Worm (Caenorhabditis elegans): ENCODE results near the gene C35A5.8.

DNA sequence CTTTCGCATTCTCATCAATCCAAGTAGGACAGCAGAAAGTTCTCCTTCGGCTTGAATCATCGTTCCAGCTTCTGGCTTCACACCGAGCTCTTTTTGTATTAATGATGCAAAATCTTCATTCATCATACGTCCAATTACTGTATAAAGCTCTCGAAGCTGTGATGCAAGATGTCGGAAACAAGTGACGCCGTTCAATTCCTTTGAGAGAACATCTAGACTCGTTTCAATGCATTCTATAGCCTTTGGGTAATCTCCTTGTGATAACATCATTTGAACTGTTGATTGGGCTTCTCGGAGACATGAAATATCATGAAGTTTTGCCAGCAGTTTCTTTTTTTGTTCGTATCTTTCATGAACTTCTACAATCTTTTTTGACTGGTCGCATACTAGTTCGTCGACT lies 42.8 kb upstream of the C35A5.8 start:
- TF ChIP-seq bed-1 (GFP tag; IDR thresholded peaks at IDR 0.05), result no peak
- TF ChIP-seq ceh-58 (GFP tag; IDR thresholded peaks at IDR 0.05), result no peak
- TF ChIP-seq tbp1 (GFP tag; optimal IDR thresholded peaks at IDR 0.05), result no peak
- no peak for TF ChIP-seq nfya-1 (tag; optimal IDR thresholded peaks at IDR 0.05; ENCODE audit: borderline replicate concordance, insufficient read depth)
- no peak for TF ChIP-seq egl-18 (GFP tag; IDR thresholded peaks at IDR 0.05)

Data from whole organism, young adult.